Worm (Caenorhabditis elegans): ENCODE results near the gene F43B10.1.

ce11 chrX:16631847-16632246, 30.8 kb downstream of the F43B10.1 start:
- TF ChIP-seq ama-1 (optimal IDR thresholded peaks at IDR 0.05), result no peak
- TF ChIP-seq ama-1 (GFP tag; optimal IDR thresholded peaks at IDR 0.05), result no peak
- no peak for TF ChIP-seq aptf-2 (GFP tag; conservative IDR thresholded peaks at IDR 0.05)
- no peak for TF ChIP-seq him-1 (tag; optimal IDR thresholded peaks at IDR 0.05)
- no peak for TF ChIP-seq ceh-79 (tag; optimal IDR thresholded peaks at IDR 0.05)
- no peak for TF ChIP-seq egl-44 (GFP tag; IDR thresholded peaks at IDR 0.05)
- no peak for TF ChIP-seq dpl-1 (GFP tag; optimal IDR thresholded peaks at IDR 0.05)
- no peak for TF ChIP-seq snpc-1.1 (tag; optimal IDR thresholded peaks at IDR 0.05; ENCODE audit: insufficient read depth)
- no peak for TF ChIP-seq unc-62 (GFP tag; optimal IDR thresholded peaks at IDR 0.05)
- TF ChIP-seq ekl-4 (GFP tag; IDR thresholded peaks at IDR 0.05), result no peak
- TF ChIP-seq B0261.1 (tag; optimal IDR thresholded peaks at IDR 0.05), result no peak

Measured in whole organism, young adult.